Worm (Caenorhabditis elegans) whole organism, L4 larva: ENCODE measurements around the gene top-3.

Experiments used
- F10B5.3 ChIP-seq: sonication (generic microtip); optimal IDR thresholded peaks from 2 replicates; lab custom pipeline; 2016; ENCODE audit warnings: mild to moderate bottlenecking, missing genetic modification characterization, missing compliant biosample characterization
- F37D6.2 ChIP-seq: sonication (generic microtip); optimal IDR thresholded peaks from 2 replicates; lab custom pipeline; 2016; ENCODE audit warnings: mild to moderate bottlenecking, missing genetic modification characterization, missing compliant biosample characterization
- Y48G9A.11 ChIP-seq: fragments of 200-800 bp; sonication (Bioruptor generic); IDR thresholded peaks from 2 replicates; pipeline ENCODE4 v1.3.6; 2022; ENCODE audit warnings: missing genetic modification reagents, missing genetic modification characterization, missing compliant biosample characterization
- ZK546.5 ChIP-seq, 2 experiments: sonication (generic microtip); optimal IDR thresholded peaks; 2 replicates each; lab custom pipeline; 2017; ENCODE audit warnings: missing biosample characterization in 2 of 2, missing genetic modification characterization in 2 of 2
- aly-2 ChIP-seq: sonication (generic microtip); optimal IDR thresholded peaks from 2 replicates; lab custom pipeline; 2018; ENCODE audit warnings: missing biosample characterization, missing genetic modification characterization
- ama-1 ChIP-seq: fragments of 150-350 bp; optimal IDR thresholded peaks from 2 replicates; lab custom pipeline; 2014; ENCODE audit warnings: inconsistent platforms, mixed read lengths
- arid-1 ChIP-seq: fragments of 200-800 bp; sonication (Bioruptor generic); conservative IDR thresholded peaks from 2 replicates; pipeline ENCODE4 v1.3.6; 2022; ENCODE audit warnings: missing genetic modification reagents, missing genetic modification characterization, missing compliant biosample characterization
- ceh-20 ChIP-seq: fragments of 200-800 bp; sonication (Bioruptor generic); IDR thresholded peaks from 2 replicates; pipeline ENCODE4 v1.3.6; 2022; ENCODE audit warnings: missing genetic modification reagents, missing genetic modification characterization, missing compliant biosample characterization
- ceh-28 ChIP-seq: fragments of 150-350 bp; optimal IDR thresholded peaks from 2 replicates; lab custom pipeline; 2014; ENCODE audit warnings: missing biosample characterization, missing genetic modification reagents, missing genetic modification characterization
- ceh-44 ChIP-seq: fragments of 200-800 bp; sonication (Bioruptor generic); IDR thresholded peaks from 2 replicates; pipeline ENCODE4 v1.3.6; 2022; ENCODE audit warnings: missing genetic modification reagents, missing genetic modification characterization, missing compliant biosample characterization
- ceh-62 ChIP-seq: sonication (generic microtip); optimal IDR thresholded peaks from 2 replicates; lab custom pipeline; 2017; ENCODE audit warnings: missing biosample characterization, missing genetic modification characterization
- ceh-82 ChIP-seq: sonication (generic microtip); optimal IDR thresholded peaks from 2 replicates; lab custom pipeline; 2017; ENCODE audit warnings: missing biosample characterization, missing genetic modification characterization
- cey-2 ChIP-seq: sonication (generic microtip); optimal IDR thresholded peaks from 3 replicates; lab custom pipeline; 2017; ENCODE audit warnings: missing genetic modification characterization, mild to moderate bottlenecking, missing compliant biosample characterization, antibody characterized with exemption, borderline replicate concordance; ENCODE audit not compliant: insufficient read depth
- ctbp-1 ChIP-seq: fragments of 200-800 bp; sonication (Bioruptor generic); IDR thresholded peaks from 2 replicates; pipeline ENCODE4 v1.3.6; 2022; ENCODE audit warnings: missing genetic modification reagents, missing genetic modification characterization, missing compliant biosample characterization
- daf-12 ChIP-seq: fragments of 150-350 bp; optimal IDR thresholded peaks from 2 replicates; lab custom pipeline; 2014; ENCODE audit warnings: missing biosample characterization, missing genetic modification reagents, missing genetic modification characterization
- dmd-9 ChIP-seq: fragments of 200-800 bp; sonication (Bioruptor generic); IDR thresholded peaks from 2 replicates; pipeline ENCODE4 v1.3.6; 2022; ENCODE audit warnings: missing genetic modification reagents, missing genetic modification characterization, missing compliant biosample characterization
- dve-1 ChIP-seq: sonication (generic microtip); optimal IDR thresholded peaks from 2 replicates; lab custom pipeline; 2017; ENCODE audit warnings: antibody characterized with exemption, mild to moderate bottlenecking, missing genetic modification characterization, missing compliant biosample characterization; ENCODE audit not compliant: insufficient read depth
- egl-27 ChIP-seq: sonication (generic microtip); optimal IDR thresholded peaks from 3 replicates; lab custom pipeline; 2017; ENCODE audit warnings: missing biosample characterization, missing genetic modification reagents, missing genetic modification characterization
- hif-1 ChIP-seq, 2 experiments: sonication (generic microtip); optimal IDR thresholded peaks; 2 replicates each; lab custom pipeline; 2016 to 2017; ENCODE audit warnings: missing compliant biosample characterization in 2 of 2, missing genetic modification characterization in 2 of 2, missing genetic modification reagents in 2 of 2, missing genotype in 2 of 2, mild to moderate bottlenecking in 1 of 2
- jun-1 ChIP-seq: fragments of 150-350 bp; optimal IDR thresholded peaks from 2 replicates; lab custom pipeline; 2014; ENCODE audit warnings: missing biosample characterization, missing genetic modification reagents, missing genetic modification characterization
- lim-7 ChIP-seq: fragments of 200-800 bp; sonication (Bioruptor generic); IDR thresholded peaks from 2 replicates; pipeline ENCODE4 v1.3.6; 2022; ENCODE audit warnings: missing genetic modification characterization, missing compliant biosample characterization
- lin-1 ChIP-seq: fragments of 200-800 bp; sonication (Bioruptor generic); IDR thresholded peaks from 2 replicates; pipeline ENCODE4 v1.3.6; 2022; ENCODE audit warnings: missing genetic modification reagents, missing genetic modification characterization, missing compliant biosample characterization
- lin-38 ChIP-seq: fragments of 200-800 bp; sonication (Bioruptor generic); IDR thresholded peaks from 2 replicates; pipeline ENCODE4 v1.3.6; 2022; ENCODE audit warnings: missing genetic modification reagents, missing genetic modification characterization, missing compliant biosample characterization
- lin-39 ChIP-seq: fragments of 150-350 bp; optimal IDR thresholded peaks from 2 replicates; lab custom pipeline; 2014; ENCODE audit warnings: missing biosample characterization, missing genetic modification reagents, missing genetic modification characterization
- lsy-2 ChIP-seq, 2 experiments: fragments of 150-350 bp in 1 of 2; sonication (generic microtip) in 1 of 2; optimal IDR thresholded peaks; 2 replicates each; lab custom pipeline; 2014 to 2017; ENCODE audit warnings: missing biosample characterization in 2 of 2, missing genetic modification characterization in 2 of 2
- madf-5 ChIP-seq, 2 experiments: fragments of 200-800 bp; sonication (Bioruptor generic); IDR thresholded peaks; 2 replicates each; pipeline ENCODE4 v1.3.6; 2022; ENCODE audit warnings: missing compliant biosample characterization in 2 of 2, missing genetic modification characterization in 2 of 2
- mdl-1 ChIP-seq, 2 experiments: fragments of 150-350 bp in 1 of 2; sonication (generic microtip) in 1 of 2; optimal IDR thresholded peaks; 2 replicates each; lab custom pipeline; 2014 to 2017; ENCODE audit warnings: missing biosample characterization in 2 of 2, missing genetic modification characterization in 2 of 2
- mxl-3 ChIP-seq: fragments of 200-800 bp; sonication (Bioruptor generic); optimal IDR thresholded peaks from 2 replicates; lab custom pipeline; 2018; ENCODE audit warnings: mild to moderate bottlenecking, missing genetic modification characterization, missing compliant biosample characterization
- nhr-10 ChIP-seq: fragments of 150-350 bp; optimal IDR thresholded peaks from 2 replicates; lab custom pipeline; 2014; ENCODE audit warnings: missing biosample characterization, missing genetic modification characterization
- nhr-111 ChIP-seq: fragments of 200-800 bp; sonication (Bioruptor generic); optimal IDR thresholded peaks from 2 replicates; lab custom pipeline; 2018; ENCODE audit warnings: mild to moderate bottlenecking, missing genetic modification characterization, missing compliant biosample characterization
- nhr-25 ChIP-seq: sonication (generic microtip); optimal IDR thresholded peaks from 2 replicates; lab custom pipeline; 2017; ENCODE audit warnings: missing genetic modification characterization, mild to moderate bottlenecking, missing compliant biosample characterization, antibody characterized with exemption, moderate library complexity, borderline replicate concordance; ENCODE audit not compliant: insufficient read depth
- nhr-42 ChIP-seq: fragments of 200-800 bp; sonication (Bioruptor generic); IDR thresholded peaks from 2 replicates; pipeline ENCODE4 v1.3.6; 2022; ENCODE audit warnings: missing genetic modification characterization, missing compliant biosample characterization
- nhr-48 ChIP-seq: sonication (generic microtip); optimal IDR thresholded peaks from 2 replicates; lab custom pipeline; 2016; ENCODE audit warnings: mild to moderate bottlenecking, missing genetic modification characterization, missing compliant biosample characterization
- nhr-76 ChIP-seq: fragments of 150-350 bp; optimal IDR thresholded peaks from 2 replicates; lab custom pipeline; 2014; ENCODE audit warnings: missing biosample characterization, missing genetic modification characterization
- nhr-77 ChIP-seq: fragments of 150-350 bp; optimal IDR thresholded peaks from 2 replicates; lab custom pipeline; 2014; ENCODE audit warnings: missing biosample characterization, missing genetic modification characterization
- pha-4 ChIP-seq, 2 experiments: fragments of 150-350 bp in 1 of 2; fragments of 200-800 bp in 1 of 2; sonication (Bioruptor generic) in 1 of 2; IDR thresholded peaks in 1 of 2; optimal IDR thresholded peaks in 1 of 2; 2 replicates each; pipeline versions ENCODE4 v1.3.6 to Lab custom; 2014 to 2022; ENCODE audit warnings: missing genetic modification characterization in 2 of 2, missing genetic modification reagents in 2 of 2, missing biosample characterization in 1 of 2, missing compliant biosample characterization in 1 of 2
- rbr-2 ChIP-seq: sonication (generic microtip); optimal IDR thresholded peaks from 2 replicates; lab custom pipeline; 2016; ENCODE audit warnings: missing genotype, missing genetic modification characterization, missing compliant biosample characterization
- set-16 ChIP-seq: fragments of 200-800 bp; sonication (Bioruptor generic); IDR thresholded peaks from 2 replicates; pipeline ENCODE4 v1.3.6; 2022; ENCODE audit warnings: missing genetic modification reagents, missing genetic modification characterization, missing compliant biosample characterization
- skn-1 ChIP-seq: fragments of 150-350 bp; optimal IDR thresholded peaks from 2 replicates; lab custom pipeline; 2014; ENCODE audit warnings: missing biosample characterization, missing genetic modification characterization
- snpc-1.2 ChIP-seq: fragments of 200-800 bp; sonication (Bioruptor generic); IDR thresholded peaks from 2 replicates; pipeline ENCODE4 v1.3.6; 2022; ENCODE audit warnings: missing genetic modification reagents, missing genetic modification characterization, missing compliant biosample characterization
- spr-1 ChIP-seq: sonication (generic microtip); optimal IDR thresholded peaks from 2 replicates; lab custom pipeline; 2016; ENCODE audit warnings: mild to moderate bottlenecking, missing genetic modification characterization, missing compliant biosample characterization
- tra-1 ChIP-seq: fragments of 200-800 bp; sonication (Bioruptor generic); IDR thresholded peaks from 2 replicates; pipeline ENCODE4 v1.3.6; 2022; ENCODE audit warnings: missing genetic modification reagents, missing genetic modification characterization, missing compliant biosample characterization
- unc-130 ChIP-seq: sonication (generic microtip); optimal IDR thresholded peaks from 2 replicates; lab custom pipeline; 2016; ENCODE audit warnings: missing genetic modification reagents, missing genetic modification characterization, missing compliant biosample characterization
- unc-39 ChIP-seq: sonication (generic microtip); optimal IDR thresholded peaks from 2 replicates; lab custom pipeline; 2017; ENCODE audit warnings: missing biosample characterization, missing genetic modification characterization
- unc-62 ChIP-seq, 3 experiments: fragments of 150-350 bp in 1 of 3; sonication (generic microtip); optimal IDR thresholded peaks in 2 of 3; peaks in 1 of 3; 1 replicate in 1 of 3; 2 replicates in 2 of 3; lab custom pipeline; 2014 to 2017; ENCODE audit warnings: missing biosample characterization in 3 of 3, missing genetic modification characterization in 3 of 3, missing genetic modification reagents in 3 of 3, missing genotype in 1 of 3
- zfp-2 ChIP-seq: sonication (generic microtip); optimal IDR thresholded peaks from 2 replicates; lab custom pipeline; 2016; ENCODE audit warnings: mild to moderate bottlenecking, missing genetic modification characterization, missing compliant biosample characterization
- zip-11 ChIP-seq: fragments of 200-800 bp; sonication (Bioruptor generic); IDR thresholded peaks from 2 replicates; pipeline ENCODE4 v1.3.6; 2022; ENCODE audit warnings: missing genetic modification characterization, missing compliant biosample characterization
- zip-2 ChIP-seq: fragments of 150-350 bp; optimal IDR thresholded peaks from 2 replicates; lab custom pipeline; 2014; ENCODE audit warnings: missing biosample characterization, missing genetic modification characterization

top-3 gene

ce11 chrIII:11991654-11992292 lies 31.8 kb upstream of the top-3 start:
- TF ChIP-seq set-16 (GFP tag; lab: Robert Waterston, UW) (peak; percentile 82), ceh-82 (no peak), jun-1 (tag; lab: Kevin White, UChicago) (no peak), ceh-28 (tag; lab: Kevin White, UChicago) (no peak), unc-62 (GFP tag; optimal IDR thresholded peaks at IDR 0.05 in 1 of 2; lab: Kevin White, UChicago) (peak in 1 of 2 experiments; percentile 94), unc-62 (tag; optimal IDR thresholded peaks at IDR 0.05; lab: Kevin White, UChicago) (no peak), hif-1 (tag; optimal IDR thresholded peaks at IDR 0.05; lab: Kevin White, UChicago) (no peak)

ce11 chrIII:11989823-11990222 lies 29.8 kb upstream of the top-3 start, which contains the start of gene wah-1:
wah-1 (plus strand) TSS chrIII:11990167.
- no peak for TF ChIP-seq ceh-62 (tag; lab: Kevin White, UChicago)
- no peak for TF ChIP-seq lim-7 (GFP tag; lab: Robert Waterston, UW)
- no peak for TF ChIP-seq nhr-25
- no peak for TF ChIP-seq zfp-2
- TF ChIP-seq ceh-44 = no peak
- TF ChIP-seq F37D6.2 (tag; lab: Kevin White, UChicago) = no peak
- TF ChIP-seq unc-39 (tag; lab: Kevin White, UChicago) = no peak
- TF ChIP-seq zip-2 (tag; lab: Kevin White, UChicago) = no peak
- no peak for TF ChIP-seq nhr-48 (tag; lab: Kevin White, UChicago)
- TF ChIP-seq cey-2 (tag; lab: Kevin White, UChicago) = no peak
- no peak for TF ChIP-seq lin-39
- no peak for TF ChIP-seq madf-5 (GFP tag; IDR thresholded peaks at IDR 0.05; lab: Robert Waterston, UW)
- no peak for TF ChIP-seq nhr-76 (tag; lab: Kevin White, UChicago)
- peak; percentile 59 for TF ChIP-seq ama-1 (lab: Kevin White, UChicago)
- TF ChIP-seq F10B5.3 (tag; lab: Kevin White, UChicago) = no peak
- no peak for TF ChIP-seq lin-1 (GFP tag; lab: Robert Waterston, UW)
- no peak for TF ChIP-seq rbr-2 (tag; lab: Kevin White, UChicago)
- no peak for TF ChIP-seq pha-4 (GFP tag; IDR thresholded peaks at IDR 0.05; lab: Robert Waterston, UW)
- peak; percentile 42 for TF ChIP-seq pha-4 (tag; optimal IDR thresholded peaks at IDR 0.05; lab: Kevin White, UChicago)
- no peak for TF ChIP-seq nhr-42
- no peak for TF ChIP-seq ZK546.5 (tag; optimal IDR thresholded peaks at IDR 0.05; lab: Kevin White, UChicago)
- no peak for TF ChIP-seq unc-130 (GFP tag; lab: Kevin White, UChicago)
- TF ChIP-seq tra-1 = no peak
- no peak for TF ChIP-seq zip-11 (GFP tag; lab: Robert Waterston, UW)
- TF ChIP-seq ceh-20 = no peak
- TF ChIP-seq dve-1 = peak; percentile 32
- TF ChIP-seq ctbp-1 = no peak
- no peak for TF ChIP-seq aly-2
- TF ChIP-seq nhr-10 (tag; lab: Kevin White, UChicago) = no peak
- no peak for TF ChIP-seq spr-1 (tag; lab: Kevin White, UChicago)
- TF ChIP-seq daf-12 (tag; lab: Kevin White, UChicago) = no peak
- TF ChIP-seq dmd-9 = no peak
- peak; percentile 41 for TF ChIP-seq lin-38 (GFP tag; lab: Robert Waterston, UW)
- TF ChIP-seq egl-27 (tag; lab: Kevin White, UChicago) = no peak
- TF ChIP-seq nhr-111 (GFP tag; lab: Kevin White, UChicago) = no peak
- TF ChIP-seq mdl-1 (tag; optimal IDR thresholded peaks at IDR 0.05; lab: Kevin White, UChicago) = peak in 1 of 2 experiments; percentile 74
- TF ChIP-seq nhr-77 (tag; lab: Kevin White, UChicago) = no peak
- peak in 1 of 2 experiments; percentile 2 for TF ChIP-seq lsy-2 (tag; optimal IDR thresholded peaks at IDR 0.05; lab: Kevin White, UChicago)
- TF ChIP-seq arid-1 (GFP tag; lab: Robert Waterston, UW) = no peak
- TF ChIP-seq skn-1 (tag; lab: Kevin White, UChicago) = no peak
- no peak for TF ChIP-seq snpc-1.2
- TF ChIP-seq Y48G9A.11 = no peak
- TF ChIP-seq mxl-3 (GFP tag; lab: Kevin White, UChicago) = no peak
